Worm (Caenorhabditis elegans): ENCODE results near the gene C30F2.5.

Gene C30F2.5

DNA sequence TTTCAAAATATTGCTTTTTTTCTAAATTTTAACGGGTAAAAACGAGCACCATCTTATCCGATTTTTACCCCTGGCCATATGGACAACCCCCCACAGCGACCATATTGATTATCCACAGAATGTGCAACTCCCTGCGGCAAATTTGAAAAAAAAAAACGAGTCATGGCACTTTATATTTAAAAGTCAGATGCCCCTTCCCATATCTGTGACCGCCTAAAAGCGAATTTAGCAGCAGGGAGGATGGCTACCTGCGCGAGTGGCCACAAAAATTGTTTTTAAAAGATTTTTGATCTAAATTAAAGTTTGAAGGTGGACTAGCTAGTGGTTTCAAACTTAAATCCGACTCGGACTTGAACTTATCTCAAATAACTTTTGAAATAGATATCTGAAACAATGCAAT lies 38.1 kb upstream of the C30F2.5 start (continued):
- peak; percentile 84 for TF ChIP-seq sup-37 (GFP tag; optimal IDR thresholded peaks at IDR 0.05)
- TF ChIP-seq isw-1 (GFP tag; IDR thresholded peaks at IDR 0.05): peak; percentile 88
- TF ChIP-seq unc-30 (tag; optimal IDR thresholded peaks at IDR 0.05): peak; percentile 56
- peak; percentile 98 for TF ChIP-seq nhr-77 (tag; optimal IDR thresholded peaks at IDR 0.05)
- peak; percentile 50 for TF ChIP-seq tlp-1 (tag; optimal IDR thresholded peaks at IDR 0.05)
- TF ChIP-seq alr-1 (tag; optimal IDR thresholded peaks at IDR 0.05; ENCODE audit: borderline replicate concordance): no peak
- TF ChIP-seq aly-2 (tag; optimal IDR thresholded peaks at IDR 0.05): peak; percentile 95
- peak; percentile 73 to 78 for TF ChIP-seq egl-27 (tag; optimal IDR thresholded peaks at IDR 0.05)
- peak; percentile 94 for TF ChIP-seq snpc-4 (tag; optimal IDR thresholded peaks at IDR 0.05)
- no peak for TF ChIP-seq unc-62 (GFP tag; optimal IDR thresholded peaks at IDR 0.05)
- peak; percentile 86 for TF ChIP-seq elt-2 (tag; optimal IDR thresholded peaks at IDR 0.05)
- TF ChIP-seq hpl-2 (GFP tag; optimal IDR thresholded peaks at IDR 0.05): peak; percentile 97
- peak; percentile 96 for TF ChIP-seq nhr-20 (tag; optimal IDR thresholded peaks at IDR 0.05)
- peak; percentile 38 for TF ChIP-seq blmp-1 (tag; optimal IDR thresholded peaks at IDR 0.05)
- TF ChIP-seq lin-35 (GFP tag; optimal IDR thresholded peaks at IDR 0.05): peak; percentile 63 to 90
- TF ChIP-seq nhr-237 (tag; optimal IDR thresholded peaks at IDR 0.05): peak; percentile 95
- TF ChIP-seq C04F5.9 (tag; optimal IDR thresholded peaks at IDR 0.05): peak; percentile 87
- peak; percentile 78 for TF ChIP-seq pag-3 (tag; optimal IDR thresholded peaks at IDR 0.05; ENCODE audit: borderline replicate concordance, insufficient read depth)
- TF ChIP-seq C16A3.4 (tag; optimal IDR thresholded peaks at IDR 0.05): peak; percentile 98
- TF ChIP-seq mdl-1 (tag; optimal IDR thresholded peaks at IDR 0.05): peak; percentile 61 to 89
- peak; percentile 100 for TF ChIP-seq dsc-1 (tag; optimal IDR thresholded peaks at IDR 0.05)
- peak; percentile 98 for TF ChIP-seq mep-1 (tag; optimal IDR thresholded peaks at IDR 0.05)
- peak; percentile 95 for TF ChIP-seq grh-1 (GFP tag; IDR thresholded peaks at IDR 0.05)
- TF ChIP-seq unc-86 (tag; optimal IDR thresholded peaks at IDR 0.05): peak; percentile 94
- TF ChIP-seq zip-4 (GFP tag; optimal IDR thresholded peaks at IDR 0.05): peak; percentile 91
- peak; percentile 89 for TF ChIP-seq pax-3 (tag; optimal IDR thresholded peaks at IDR 0.05)
- peak; percentile 57 for TF ChIP-seq aha-1 (tag; optimal IDR thresholded peaks at IDR 0.05)
- peak; percentile 94 for TF ChIP-seq lin-13 (GFP tag; optimal IDR thresholded peaks at IDR 0.05)
- TF ChIP-seq efl-3 (GFP tag; optimal IDR thresholded peaks at IDR 0.05): peak; percentile 86
- peak; percentile 45 to 70 (median 56) for TF ChIP-seq dpl-1 (GFP tag; optimal IDR thresholded peaks at IDR 0.05)
- TF ChIP-seq fos-1 (tag; optimal IDR thresholded peaks at IDR 0.05): peak; percentile 96
- peak; percentile 89 for TF ChIP-seq unc-98 (GFP tag; IDR thresholded peaks at IDR 0.05)
- TF ChIP-seq nhr-71 (tag; optimal IDR thresholded peaks at IDR 0.05): peak; percentile 97
- peak; percentile 99 for TF ChIP-seq jun-1 (tag; optimal IDR thresholded peaks at IDR 0.05)
- TF ChIP-seq zag-1 (tag; optimal IDR thresholded peaks at IDR 0.05): peak; percentile 33
- TF ChIP-seq ceh-88 (GFP tag; IDR thresholded peaks at IDR 0.05): peak; percentile 94
- TF ChIP-seq ceh-82 (tag; optimal IDR thresholded peaks at IDR 0.05): peak; percentile 97 to 99 (median 99)
- peak; percentile 98 for TF ChIP-seq ceh-8 (GFP tag; optimal IDR thresholded peaks at IDR 0.05)
- TF ChIP-seq lsy-2 (tag; optimal IDR thresholded peaks at IDR 0.05): peak; percentile 92 to 94
- peak; percentile 98 for TF ChIP-seq irx-1 (tag; optimal IDR thresholded peaks at IDR 0.05)
- TF ChIP-seq hlh-4 (tag; optimal IDR thresholded peaks at IDR 0.05): peak; percentile 70
- TF ChIP-seq ceh-63 (GFP tag; optimal IDR thresholded peaks at IDR 0.05): peak; percentile 94
- TF ChIP-seq unc-130 (tag; optimal IDR thresholded peaks at IDR 0.05): peak; percentile 92
- peak; percentile 80 to 87 for TF ChIP-seq efl-1 (optimal IDR thresholded peaks at IDR 0.05)
- TF ChIP-seq efl-1 (GFP tag; optimal IDR thresholded peaks at IDR 0.05 in 1 of 2): peak; percentile 49 to 97
- peak; percentile 97 for TF ChIP-seq swsn-7 (tag; optimal IDR thresholded peaks at IDR 0.05)
- TF ChIP-seq lir-3 (tag; optimal IDR thresholded peaks at IDR 0.05; ENCODE audit: poor library complexity): peak; percentile 84
- peak; percentile 20 for TF ChIP-seq F16B12.6 (tag; optimal IDR thresholded peaks at IDR 0.05)
- TF ChIP-seq ets-5 (GFP tag; IDR thresholded peaks at IDR 0.05): 0 out of 2 replicates have a peak, but pooled peaks have one; percentile 81
- TF ChIP-seq pqm-1 (tag; optimal IDR thresholded peaks at IDR 0.05): peak; percentile 59
- TF ChIP-seq nhr-11 (tag; optimal IDR thresholded peaks at IDR 0.05): peak; percentile 97
- peak; percentile 97 for TF ChIP-seq ztf-4 (tag; optimal IDR thresholded peaks at IDR 0.05)
- peak; percentile 96 for TF ChIP-seq lin-14 (GFP tag; optimal IDR thresholded peaks at IDR 0.05)

All from whole organism, L1 larva.